Fruit fly (Drosophila melanogaster) whole organism, prepupa: ENCODE results near the gene COX7AL2.

Experiments used
- Blimp-1 ChIP-seq: fragments of 200-800 bp; sonication (Bioruptor generic); optimal IDR thresholded peaks from 3 replicates; lab custom pipeline; 2017; ENCODE audit warnings: missing biosample characterization, missing genetic modification characterization, mild to moderate bottlenecking, moderate library complexity, missing genetic modification reagents
- CG10631 ChIP-seq: fragments of 200-800 bp; sonication (Bioruptor generic); optimal IDR thresholded peaks from 2 replicates; lab custom pipeline; 2016; ENCODE audit warnings: missing biosample characterization, missing genetic modification characterization
- CG10669 ChIP-seq: fragments of 200-800 bp; sonication (Bioruptor generic); optimal IDR thresholded peaks from 3 replicates; lab custom pipeline; 2018; ENCODE audit warnings: missing biosample characterization, mild to moderate bottlenecking, missing genetic modification characterization, moderate library complexity
- CG11294 ChIP-seq: fragments of 200-800 bp; sonication (Bioruptor generic); IDR thresholded peaks from 2 replicates; pipeline ENCODE4 v1.3.6; 2022; ENCODE audit warnings: missing biosample characterization, missing genetic modification characterization
- CG11762 ChIP-seq: fragments of 200-800 bp; sonication (Bioruptor generic); optimal IDR thresholded peaks from 3 replicates; lab custom pipeline; 2016; ENCODE audit warnings: missing biosample characterization, missing genetic modification characterization; ENCODE audit not compliant: insufficient read depth
- CG11902 ChIP-seq: fragments of 200-800 bp; sonication (Bioruptor generic); optimal IDR thresholded peaks from 3 replicates; lab custom pipeline; 2016; ENCODE audit warnings: missing biosample characterization, missing genetic modification characterization
- CG31627 ChIP-seq: fragments of 200-800 bp; sonication (Bioruptor generic); optimal IDR thresholded peaks from 3 replicates; lab custom pipeline; 2016; ENCODE audit warnings: missing biosample characterization, missing genetic modification characterization
- CG34406 ChIP-seq: fragments of 200-800 bp; sonication (Bioruptor generic); optimal IDR thresholded peaks from 3 replicates; lab custom pipeline; 2016; ENCODE audit warnings: missing biosample characterization, missing genetic modification characterization
- CG3919 ChIP-seq: fragments of 200-800 bp; sonication (Bioruptor generic); optimal IDR thresholded peaks from 3 replicates; lab custom pipeline; 2016; ENCODE audit warnings: missing biosample characterization, missing genetic modification characterization
- CG4318 ChIP-seq: fragments of 200-800 bp; sonication (Bioruptor generic); optimal IDR thresholded peaks from 3 replicates; lab custom pipeline; 2017; ENCODE audit warnings: missing biosample characterization, mild to moderate bottlenecking, missing genetic modification characterization
- CG6163 ChIP-seq: fragments of 200-800 bp; sonication (Bioruptor generic); IDR thresholded peaks from 3 replicates; pipeline ENCODE4 v1.3.6; 2022; ENCODE audit warnings: missing biosample characterization, missing genetic modification characterization
- CG6276 ChIP-seq: fragments of 200-800 bp; sonication (Bioruptor generic); optimal IDR thresholded peaks from 2 replicates; lab custom pipeline; 2017; ENCODE audit warnings: missing biosample characterization, mild to moderate bottlenecking, missing genetic modification characterization
- CG6792 ChIP-seq: fragments of 200-800 bp; sonication (Bioruptor generic); optimal IDR thresholded peaks from 3 replicates; lab custom pipeline; 2016; ENCODE audit warnings: missing biosample characterization, missing genetic modification characterization
- CG6808 ChIP-seq: fragments of 200-800 bp; sonication (Bioruptor generic); optimal IDR thresholded peaks from 3 replicates; lab custom pipeline; 2017; ENCODE audit warnings: missing biosample characterization, missing genetic modification characterization, mild to moderate bottlenecking, moderate library complexity, missing genetic modification reagents
- CG6854 ChIP-seq: fragments of 200-800 bp; sonication (Bioruptor generic); optimal IDR thresholded peaks from 2 replicates; lab custom pipeline; 2017; ENCODE audit warnings: missing biosample characterization, mild to moderate bottlenecking, missing genetic modification characterization
- CG7368 ChIP-seq: fragments of 200-800 bp; sonication (Bioruptor generic); optimal IDR thresholded peaks from 3 replicates; lab custom pipeline; 2016; ENCODE audit warnings: missing biosample characterization, missing genetic modification characterization
- CG8119 ChIP-seq: fragments of 200-800 bp; sonication (Bioruptor generic); IDR thresholded peaks from 3 replicates; pipeline ENCODE4 v1.3.6; 2022; ENCODE audit warnings: missing biosample characterization, missing genetic modification characterization
- CG8632 ChIP-seq: fragments of 200-800 bp; sonication (Bioruptor generic); optimal IDR thresholded peaks from 3 replicates; lab custom pipeline; 2016; ENCODE audit warnings: missing biosample characterization, missing genetic modification characterization
- Eip75B ChIP-seq: fragments of 200-800 bp; sonication (Bioruptor generic); optimal IDR thresholded peaks from 3 replicates; lab custom pipeline; 2016; ENCODE audit warnings: missing biosample characterization, missing genetic modification characterization
- Eip78C ChIP-seq: fragments of 200-800 bp; sonication (Bioruptor generic); peaks from one replicate; lab custom pipeline; 2016; ENCODE audit warnings: missing biosample characterization, missing genetic modification characterization
- Ets21C ChIP-seq: fragments of 200-800 bp; sonication (Bioruptor generic); optimal IDR thresholded peaks from 3 replicates; lab custom pipeline; 2016; ENCODE audit warnings: missing biosample characterization, missing genetic modification characterization
- Ets96B ChIP-seq: fragments of 200-800 bp; optimal IDR thresholded peaks from 2 replicates; lab custom pipeline; 2019; ENCODE audit warnings: missing biosample characterization, mild to moderate bottlenecking, missing genetic modification characterization, moderate library complexity
- Gug ChIP-seq: fragments of 200-800 bp; sonication (Bioruptor generic); IDR thresholded peaks from 2 replicates; pipeline ENCODE4 v1.3.6; 2022; ENCODE audit warnings: missing biosample characterization, missing genetic modification characterization
- Lpt ChIP-seq: fragments of 200-800 bp; sonication (Bioruptor generic); optimal IDR thresholded peaks from 3 replicates; lab custom pipeline; 2016; ENCODE audit warnings: missing biosample characterization, missing genetic modification characterization
- Met ChIP-seq: fragments of 200-800 bp; sonication (Bioruptor generic); optimal IDR thresholded peaks from 3 replicates; lab custom pipeline; 2016; ENCODE audit warnings: missing biosample characterization, missing genetic modification characterization
- Sox14 ChIP-seq: fragments of 200-800 bp; sonication (Bioruptor generic); optimal IDR thresholded peaks from 3 replicates; lab custom pipeline; 2016; ENCODE audit warnings: missing biosample characterization, missing genetic modification characterization
- Sox15 ChIP-seq: fragments of 200-800 bp; sonication (Bioruptor generic); optimal IDR thresholded peaks from 3 replicates; lab custom pipeline; 2016; ENCODE audit warnings: missing biosample characterization, missing genetic modification characterization
- achi ChIP-seq: fragments of 200-800 bp; sonication (Bioruptor generic); optimal IDR thresholded peaks from 3 replicates; lab custom pipeline; 2016; ENCODE audit warnings: missing biosample characterization, missing genetic modification characterization
- cyc ChIP-seq: fragments of 200-800 bp; sonication (Bioruptor generic); optimal IDR thresholded peaks from 3 replicates; lab custom pipeline; 2016; ENCODE audit warnings: missing biosample characterization, missing genetic modification characterization
- dsx ChIP-seq: fragments of 200-800 bp; optimal IDR thresholded peaks from 3 replicates; lab custom pipeline; 2019; ENCODE audit warnings: missing biosample characterization, mild to moderate bottlenecking, missing genetic modification characterization, moderate library complexity; ENCODE audit not compliant: poor library complexity, severe bottlenecking
- eg ChIP-seq: fragments of 200-800 bp; sonication (Bioruptor generic); IDR thresholded peaks from 3 replicates; pipeline ENCODE4 v1.3.6; 2022; ENCODE audit warnings: missing biosample characterization, missing genetic modification characterization
- esn ChIP-seq: fragments of 200-800 bp; sonication (Bioruptor generic); optimal IDR thresholded peaks from 2 replicates; lab custom pipeline; 2016; ENCODE audit warnings: missing biosample characterization, mild to moderate bottlenecking, missing genetic modification characterization, moderate library complexity
- fd59A ChIP-seq: fragments of 200-800 bp; sonication (Bioruptor generic); optimal IDR thresholded peaks from 2 replicates; lab custom pipeline; 2017; ENCODE audit warnings: missing biosample characterization, mild to moderate bottlenecking, missing genetic modification characterization, missing genetic modification reagents
- fd85E ChIP-seq: fragments of 200-800 bp; sonication (Bioruptor generic); optimal IDR thresholded peaks from 3 replicates; lab custom pipeline; 2016; ENCODE audit warnings: missing biosample characterization, missing genetic modification characterization
- fkh ChIP-seq: fragments of 200-800 bp; sonication (Bioruptor generic); optimal IDR thresholded peaks from 3 replicates; lab custom pipeline; 2017; ENCODE audit warnings: missing biosample characterization, mild to moderate bottlenecking, missing genetic modification characterization, moderate library complexity
- lz ChIP-seq: fragments of 200-800 bp; sonication (Bioruptor generic); optimal IDR thresholded peaks from 3 replicates; lab custom pipeline; 2016; ENCODE audit warnings: missing biosample characterization, missing genetic modification characterization
- pdm3 ChIP-seq: fragments of 200-800 bp; sonication (Bioruptor generic); optimal IDR thresholded peaks from 3 replicates; lab custom pipeline; 2016; ENCODE audit warnings: missing biosample characterization, missing genetic modification characterization
- salr ChIP-seq, 2 experiments: fragments of 200-800 bp; sonication (Bioruptor generic); optimal IDR thresholded peaks; 3 replicates each; lab custom pipeline; 2016 to 2018; ENCODE audit warnings: missing biosample characterization in 2 of 2, missing genetic modification characterization in 2 of 2, mild to moderate bottlenecking in 1 of 2
- spab ChIP-seq: fragments of 200-800 bp; sonication (Bioruptor generic); optimal IDR thresholded peaks from 2 replicates; lab custom pipeline; 2017; ENCODE audit warnings: missing biosample characterization, mild to moderate bottlenecking, missing genetic modification characterization, missing genetic modification reagents
- svp ChIP-seq: fragments of 200-800 bp; sonication (Bioruptor generic); peaks from one replicate; lab custom pipeline; 2016; ENCODE audit warnings: missing biosample characterization, missing genetic modification characterization
- topi ChIP-seq: fragments of 200-800 bp; sonication (Bioruptor generic); optimal IDR thresholded peaks from 3 replicates; lab custom pipeline; 2016; ENCODE audit warnings: missing biosample characterization, missing genetic modification characterization
- vri ChIP-seq: fragments of 200-800 bp; sonication (Bioruptor generic); optimal IDR thresholded peaks from 3 replicates; lab custom pipeline; 2016; ENCODE audit warnings: missing biosample characterization, mild to moderate bottlenecking, missing genetic modification characterization

Gene COX7AL2

dm6 chr2L:2196590-2197474 is 880 bp downstream of the COX7AL2 start (continued):
- no peak for TF ChIP-seq CG6163 (GFP tag; lab: Robert Waterston, UW)
- peak; percentile 55 for TF ChIP-seq CG6808 (GFP tag; lab: Kevin White, UChicago)
- TF ChIP-seq CG11294 (GFP tag; lab: Robert Waterston, UW) = no peak
- peak; percentile 65 for TF ChIP-seq CG31627
- TF ChIP-seq CG6792 (GFP tag; lab: Kevin White, UChicago) = peak; percentile 23
- TF ChIP-seq CG11902 (GFP tag; lab: Kevin White, UChicago) = no peak
- peak; percentile 37 for TF ChIP-seq CG4318 (GFP tag; lab: Kevin White, UChicago)
- TF ChIP-seq Gug (GFP tag; lab: Robert Waterston, UW) = no peak
- TF ChIP-seq lz (GFP tag; lab: Kevin White, UChicago) = peak; percentile 61
- TF ChIP-seq fkh (GFP tag; lab: Kevin White, UChicago) = peak; percentile 99
- peak; percentile 74 for TF ChIP-seq Met
- no peak for TF ChIP-seq spab
- TF ChIP-seq topi (GFP tag; lab: Kevin White, UChicago) = peak; percentile 58
- TF ChIP-seq salr (GFP tag; optimal IDR thresholded peaks at IDR 0.05; lab: Kevin White, UChicago) = peak in 1 of 2 experiments; percentile 77
- peak; percentile 52 for TF ChIP-seq Ets21C (GFP tag; lab: Kevin White, UChicago)
- peak; percentile 1 for TF ChIP-seq CG34406 (GFP tag; lab: Kevin White, UChicago)
- peak; percentile 43 for TF ChIP-seq CG6854 (GFP tag; lab: Kevin White, UChicago)
- no peak for TF ChIP-seq fd85E
- TF ChIP-seq Sox14 (GFP tag; lab: Kevin White, UChicago) = peak; percentile 48
- peak; percentile 60 for TF ChIP-seq dsx
- TF ChIP-seq esn (GFP tag; lab: Kevin White, UChicago) = peak; percentile 52

DNA sequence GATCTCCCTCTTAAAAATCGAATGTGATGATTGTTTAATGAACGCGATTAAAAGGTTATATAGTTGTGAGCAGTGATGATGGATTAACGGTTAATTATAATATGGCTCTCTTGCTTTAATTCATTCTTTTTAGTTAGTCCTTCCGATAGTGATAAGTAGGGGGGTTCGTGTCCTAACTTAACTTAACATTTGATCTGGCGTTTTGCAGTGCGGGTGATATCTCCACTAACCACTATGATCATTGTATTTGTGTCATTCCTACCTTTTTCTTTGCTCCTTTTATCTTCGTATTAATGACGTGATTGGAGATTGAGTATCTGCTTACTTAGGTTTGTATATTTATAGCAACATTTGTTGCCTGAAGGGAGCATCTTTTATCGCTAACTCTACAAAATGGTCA is 2.4 kb downstream of the COX7AL2 start:
- TF ChIP-seq spab = no peak
- no peak for TF ChIP-seq CG11762
- TF ChIP-seq CG31627 = no peak
- no peak for TF ChIP-seq Ets96B (tag; lab: Kevin White, UChicago)

DNA sequence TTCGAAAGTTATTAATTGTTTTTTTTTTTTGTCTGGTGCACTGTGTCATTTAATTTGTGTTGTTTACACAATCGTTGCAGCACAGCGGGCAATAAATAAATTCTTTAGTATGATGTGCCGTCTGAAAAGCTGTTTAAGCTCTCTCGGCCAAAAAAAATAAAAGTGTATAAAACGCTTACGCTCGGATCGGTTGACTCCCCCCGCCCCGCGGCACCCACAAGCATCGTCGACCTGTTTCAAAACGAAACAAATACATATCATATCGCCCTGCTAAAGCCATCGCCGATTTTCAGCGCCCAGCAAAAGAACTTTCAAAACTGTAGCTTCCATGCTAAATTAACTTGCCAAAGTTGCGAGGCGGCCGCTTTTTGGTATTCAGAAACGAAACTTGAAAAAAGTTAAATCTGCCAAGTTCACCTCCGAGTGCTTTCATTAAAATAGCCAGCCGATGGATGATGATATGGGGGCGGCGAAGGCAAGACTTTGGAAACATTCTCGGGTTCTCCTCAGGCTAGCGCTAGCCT is 3.3 kb downstream of the COX7AL2 start:
- TF ChIP-seq vri (GFP tag; lab: Kevin White, UChicago) (peak; percentile 28), lz (GFP tag; lab: Kevin White, UChicago) (no peak), svp (peak; percentile 52), Blimp-1 (GFP tag; lab: Kevin White, UChicago) (peak; percentile 10), CG6854 (GFP tag; lab: Kevin White, UChicago) (peak; percentile 29)

- TF ChIP-seq Gug (GFP tag; lab: Robert Waterston, UW) = no peak
- no peak for TF ChIP-seq CG11902 (GFP tag; lab: Kevin White, UChicago)
- no peak for TF ChIP-seq CG8632 (GFP tag; lab: Kevin White, UChicago)
- peak; percentile 61 for TF ChIP-seq CG6276
- peak; percentile 63 for TF ChIP-seq Eip75B (GFP tag; lab: Kevin White, UChicago)
- peak; percentile 56 for TF ChIP-seq CG7368 (GFP tag; lab: Kevin White, UChicago)
- TF ChIP-seq CG8119 (GFP tag; lab: Robert Waterston, UW) = no peak
- TF ChIP-seq fkh (GFP tag; lab: Kevin White, UChicago) = peak; percentile 53
- TF ChIP-seq CG31627 = no peak
- peak; percentile 2 for TF ChIP-seq fd59A
- TF ChIP-seq Eip78C (GFP tag; lab: Kevin White, UChicago) = no peak
- no peak for TF ChIP-seq CG10631 (GFP tag; lab: Kevin White, UChicago)
- no peak for TF ChIP-seq CG4318 (GFP tag; lab: Kevin White, UChicago)
- peak; percentile 12 for TF ChIP-seq CG6792 (GFP tag; lab: Kevin White, UChicago)
- TF ChIP-seq salr (GFP tag; optimal IDR thresholded peaks at IDR 0.05; lab: Kevin White, UChicago) = peak in 1 of 2 experiments; percentile 9
- no peak for TF ChIP-seq eg (GFP tag; lab: Robert Waterston, UW)
- TF ChIP-seq cyc (GFP tag; lab: Kevin White, UChicago) = no peak
- peak; percentile 54 for TF ChIP-seq CG3919
- no peak for TF ChIP-seq fd85E
- peak; percentile 12 for TF ChIP-seq achi
- TF ChIP-seq Ets96B (tag; lab: Kevin White, UChicago) = peak; percentile 52
- TF ChIP-seq CG11294 (GFP tag; lab: Robert Waterston, UW) = no peak
- peak; percentile 2 for TF ChIP-seq CG10669 (GFP tag; lab: Kevin White, UChicago)
- TF ChIP-seq Lpt (GFP tag; lab: Kevin White, UChicago) = peak; percentile 72
- TF ChIP-seq pdm3 (GFP tag; lab: Kevin White, UChicago) = peak; percentile 26
- peak; percentile 30 for TF ChIP-seq Blimp-1 (GFP tag; lab: Kevin White, UChicago)
- TF ChIP-seq Sox15 (GFP tag; lab: Kevin White, UChicago) = no peak
- TF ChIP-seq CG34406 (GFP tag; lab: Kevin White, UChicago) = peak; percentile 26
Measured at dm6 chr2L:2193357-2193780, 4.3 kb downstream of the COX7AL2 start.
